Worm (Caenorhabditis elegans) whole organism, L3 larva: ENCODE measurements around the gene idpp-14.

Experiments used
- aly-2 ChIP-seq: fragments of 150-350 bp; optimal IDR thresholded peaks from 2 replicates; lab custom pipeline; 2014; ENCODE audit warnings: missing biosample characterization, missing genetic modification characterization
- daf-12 ChIP-seq: fragments of 150-350 bp; optimal IDR thresholded peaks from 2 replicates; lab custom pipeline; 2014; ENCODE audit warnings: missing biosample characterization, missing genetic modification reagents, missing genetic modification characterization
- elt-1 ChIP-seq: fragments of 150-350 bp; optimal IDR thresholded peaks from 2 replicates; lab custom pipeline; 2014; ENCODE audit warnings: missing biosample characterization, missing genetic modification characterization
- elt-2 ChIP-seq: sonication (generic microtip); optimal IDR thresholded peaks from 2 replicates; lab custom pipeline; 2016; ENCODE audit warnings: missing genetic modification reagents, mild to moderate bottlenecking, missing genetic modification characterization, missing compliant biosample characterization
- lin-15B ChIP-seq: fragments of 150-350 bp; optimal IDR thresholded peaks from 2 replicates; lab custom pipeline; 2014; ENCODE audit warnings: missing biosample characterization, missing genetic modification characterization
- nfya-1 ChIP-seq: sonication (generic microtip); optimal IDR thresholded peaks from 2 replicates; lab custom pipeline; 2017; ENCODE audit warnings: missing genetic modification characterization, mild to moderate bottlenecking, missing compliant biosample characterization, antibody characterized with exemption, moderate library complexity; ENCODE audit not compliant: insufficient read depth
- nhr-11 ChIP-seq: fragments of 150-350 bp; optimal IDR thresholded peaks from 2 replicates; lab custom pipeline; 2014; ENCODE audit warnings: missing biosample characterization, missing genetic modification characterization
- nhr-12 ChIP-seq: fragments of 150-350 bp; optimal IDR thresholded peaks from 2 replicates; lab custom pipeline; 2014; ENCODE audit warnings: missing biosample characterization, missing genetic modification characterization
- nhr-237 ChIP-seq: fragments of 150-350 bp; optimal IDR thresholded peaks from 2 replicates; lab custom pipeline; 2014; ENCODE audit warnings: missing biosample characterization, missing genetic modification characterization
- pha-4 ChIP-seq: fragments of 150-350 bp; optimal IDR thresholded peaks from 2 replicates; lab custom pipeline; 2014; ENCODE audit warnings: missing biosample characterization, missing genetic modification reagents, missing genetic modification characterization
- skn-1 ChIP-seq: fragments of 150-350 bp; optimal IDR thresholded peaks from 2 replicates; lab custom pipeline; 2014; ENCODE audit warnings: missing biosample characterization, missing genetic modification characterization
- unc-62 ChIP-seq: fragments of 150-350 bp; sonication (generic microtip); optimal IDR thresholded peaks from 4 replicates; lab custom pipeline; 2014; ENCODE audit warnings: missing biosample characterization, missing genetic modification reagents, missing genetic modification characterization
- zag-1 ChIP-seq: fragments of 150-350 bp; optimal IDR thresholded peaks from 2 replicates; lab custom pipeline; 2014; ENCODE audit warnings: missing biosample characterization, missing genetic modification characterization
- ztf-11 ChIP-seq: fragments of 150-350 bp; optimal IDR thresholded peaks from 2 replicates; lab custom pipeline; 2014; ENCODE audit warnings: missing biosample characterization, missing genetic modification characterization

DNA sequence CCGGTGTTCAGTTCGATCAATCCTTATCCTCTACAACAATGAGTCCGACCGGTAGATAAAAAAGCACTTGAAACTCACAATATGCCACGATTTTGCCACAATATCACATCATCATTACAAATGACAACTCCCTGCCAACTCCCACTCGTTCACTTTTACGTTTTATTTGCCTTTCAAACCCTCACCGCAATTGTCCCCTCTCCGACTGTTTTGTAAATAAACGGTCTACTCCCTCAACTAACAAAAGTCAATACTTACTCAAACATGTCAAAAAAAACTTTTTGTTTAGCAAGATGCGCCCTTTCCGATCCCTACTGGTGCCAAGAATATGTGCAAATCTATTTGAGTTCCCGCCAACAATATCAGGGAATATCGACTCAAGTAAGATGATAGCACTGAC is 2.9 kb downstream of the idpp-14 start, which contains the start of gene C30F2.2:
- TF ChIP-seq elt-1 (tag; lab: Kevin White, UChicago) (no peak), ztf-11 (tag; lab: Kevin White, UChicago) (no peak), elt-2 (tag; lab: Kevin White, UChicago) (no peak), aly-2 (tag; lab: Kevin White, UChicago) (no peak), nfya-1 (no peak), lin-15B (no peak), unc-62 (GFP tag; lab: Kevin White, UChicago) (no peak), nhr-237 (tag; lab: Kevin White, UChicago) (no peak), nhr-12 (tag; lab: Kevin White, UChicago) (no peak), zag-1 (tag; lab: Kevin White, UChicago) (no peak), daf-12 (no peak), pha-4 (tag; lab: Kevin White, UChicago) (peak; percentile 99), skn-1 (tag; lab: Kevin White, UChicago) (no peak), nhr-11 (tag; lab: Kevin White, UChicago) (no peak)
